Fruit fly (Drosophila melanogaster): ENCODE results near the gene dsh.

The dsh gene

dm6 chrX:11348829-11349228 is 6.9 kb upstream of the dsh start, which contains the start of gene CG1738 (continued):
- peak; percentile 23 for TF ChIP-seq CG12659 (GFP tag; optimal IDR thresholded peaks at IDR 0.05)

- TF ChIP-seq CG16863 (GFP tag; optimal IDR thresholded peaks at IDR 0.05) = no peak
- peak; percentile 63 for TF ChIP-seq slbo (GFP tag; IDR thresholded peaks at IDR 0.05)
- TF ChIP-seq Elba2 (GFP tag; optimal IDR thresholded peaks at IDR 0.05) = peak; percentile 74
- TF ChIP-seq CG6689 (GFP tag; IDR thresholded peaks at IDR 0.05) = 0 out of 2 replicates have a peak, but pooled peaks have one; percentile 21
- peak; percentile 31 for TF ChIP-seq NfI (GFP tag; optimal IDR thresholded peaks at IDR 0.05)
- TF ChIP-seq hth (optimal IDR thresholded peaks at IDR 0.05) = no peak
- no peak for TF ChIP-seq nom (GFP tag; optimal IDR thresholded peaks at IDR 0.05)
- TF ChIP-seq dmrt11E (tag; optimal IDR thresholded peaks at IDR 0.05) = no peak
- no peak for TF ChIP-seq slou (GFP tag; optimal IDR thresholded peaks at IDR 0.05)
- TF ChIP-seq CG17568 (GFP tag; optimal IDR thresholded peaks at IDR 0.05) = no peak
- TF ChIP-seq CG12155 (GFP tag; optimal IDR thresholded peaks at IDR 0.05) = no peak
- TF ChIP-seq HmgZ (tag; optimal IDR thresholded peaks at IDR 0.05) = peak; percentile 48
- TF ChIP-seq CG30403 (GFP tag; optimal IDR thresholded peaks at IDR 0.05) = peak; percentile 12
- no peak for TF ChIP-seq CG10959 (GFP tag; IDR thresholded peaks at IDR 0.05)
- no peak for TF ChIP-seq sr (GFP tag; IDR thresholded peaks at IDR 0.05)
- TF ChIP-seq B-H2 (GFP tag; optimal IDR thresholded peaks at IDR 0.05) = peak; percentile 41
- peak; percentile 35 for TF ChIP-seq CG1603 (tag; optimal IDR thresholded peaks at IDR 0.05)
- peak; percentile 67 for TF ChIP-seq Rfx (GFP tag; IDR thresholded peaks at IDR 0.05)
- no peak for TF ChIP-seq CG3838 (GFP tag; optimal IDR thresholded peaks at IDR 0.05)
- TF ChIP-seq Ets65A (GFP tag) = peak; percentile 79
- peak; percentile 34 for TF ChIP-seq mam (GFP tag; optimal IDR thresholded peaks at IDR 0.05)
- TF ChIP-seq lab (GFP tag; optimal IDR thresholded peaks at IDR 0.05) = peak; percentile 14
- TF ChIP-seq vnd (GFP tag; IDR thresholded peaks at IDR 0.05; ENCODE audit: partially characterized antibody) = no peak
- TF ChIP-seq crc (GFP tag; optimal IDR thresholded peaks at IDR 0.05) = no peak
- TF ChIP-seq ranshi (GFP tag; IDR thresholded peaks at IDR 0.05) = peak; percentile 40; the same call in 1 of the 2 replicates
- no peak for TF ChIP-seq twi (tag; optimal IDR thresholded peaks at IDR 0.05)
- no peak for TF ChIP-seq kah (GFP tag; optimal IDR thresholded peaks at IDR 0.05)
- TF ChIP-seq HLH54F (GFP tag; optimal IDR thresholded peaks at IDR 0.05) = peak; percentile 9
- no peak for TF ChIP-seq amos (GFP tag; IDR thresholded peaks at IDR 0.05; ENCODE audit: partially characterized antibody)
- peak; percentile 31 for TF ChIP-seq CG13424 (tag; optimal IDR thresholded peaks at IDR 0.05)
- peak; percentile 5 for TF ChIP-seq CG17186 (GFP tag; optimal IDR thresholded peaks at IDR 0.05)
- TF ChIP-seq dati (GFP tag; IDR thresholded peaks at IDR 0.05) = no peak
- no peak for TF ChIP-seq ro (GFP tag; IDR thresholded peaks at IDR 0.05)
- peak; percentile 4 for TF ChIP-seq trem (tag; optimal IDR thresholded peaks at IDR 0.05)
- TF ChIP-seq gfzf (GFP tag; optimal IDR thresholded peaks at IDR 0.05) = peak; percentile 2
- peak; percentile 10 for TF ChIP-seq phol (tag; optimal IDR thresholded peaks at IDR 0.05)
- TF ChIP-seq chn (GFP tag; optimal IDR thresholded peaks at IDR 0.05) = peak; percentile 21
- TF ChIP-seq aop (GFP tag; IDR thresholded peaks at IDR 0.05) = no peak
- peak; percentile 11 for TF ChIP-seq nmo (GFP tag; optimal IDR thresholded peaks at IDR 0.05)
- peak; percentile 1 for TF ChIP-seq CG3281 (GFP tag; optimal IDR thresholded peaks at IDR 0.05)
- peak; percentile 4 to 34 for TF ChIP-seq dpn (GFP tag; optimal IDR thresholded peaks at IDR 0.05)
- peak; percentile 64 for TF ChIP-seq CG7987 (GFP tag; optimal IDR thresholded peaks at IDR 0.05)
- peak; percentile 30 for TF ChIP-seq Xbp1 (GFP tag; optimal IDR thresholded peaks at IDR 0.05)
- no peak for TF ChIP-seq Bteb2 (GFP tag; optimal IDR thresholded peaks at IDR 0.05)
- peak; percentile 18 for TF ChIP-seq sug (tag; optimal IDR thresholded peaks at IDR 0.05)
- no peak for TF ChIP-seq nerfin-1 (tag; optimal IDR thresholded peaks at IDR 0.05)
- no peak for TF ChIP-seq fd102C (GFP tag; optimal IDR thresholded peaks at IDR 0.05)
- no peak for TF ChIP-seq gro (GFP tag; optimal IDR thresholded peaks at IDR 0.05)
- no peak for TF ChIP-seq CG4820 (GFP tag; optimal IDR thresholded peaks at IDR 0.05)
Observed at dm6 chrX:11349780-11350179, 5.9 kb upstream of the dsh start, which contains the start of gene NdufV3. NdufV3 (plus strand) TSS chrX:11349998.

Measured in whole organism, embryonic.